Fruit fly (Drosophila melanogaster) whole organism, pupa: ENCODE data around the gene cmet.

Experiments used
- CG10348 ChIP-seq: fragments of 200-800 bp; sonication (Bioruptor generic); IDR thresholded peaks from 2 replicates; pipeline ENCODE4 v1.3.6; 2022; ENCODE audit warnings: missing biosample characterization, missing genetic modification characterization
- CG12605 ChIP-seq: fragments of 200-800 bp; sonication (Bioruptor generic); IDR thresholded peaks from 2 replicates; pipeline ENCODE4 v1.3.6; 2022; ENCODE audit warnings: missing biosample characterization, missing genetic modification characterization
- CG13204 ChIP-seq: fragments of 200-800 bp; sonication (Bioruptor generic); optimal IDR thresholded peaks from 2 replicates; lab custom pipeline; 2018; ENCODE audit warnings: missing biosample characterization, mild to moderate bottlenecking, missing genetic modification characterization, moderate library complexity
- CG14655 ChIP-seq: fragments of 200-800 bp; sonication (Bioruptor generic); optimal IDR thresholded peaks from 3 replicates; lab custom pipeline; 2017; ENCODE audit warnings: mild to moderate bottlenecking, missing biosample characterization, missing genetic modification reagents, missing genetic modification characterization
- CG15710 ChIP-seq: fragments of 200-800 bp; sonication (Bioruptor generic); optimal IDR thresholded peaks from 2 replicates; lab custom pipeline; 2018; ENCODE audit warnings: missing biosample characterization, mild to moderate bottlenecking, missing genetic modification characterization, moderate library complexity
- CG17806 ChIP-seq: fragments of 200-800 bp; sonication (Bioruptor generic); optimal IDR thresholded peaks from 2 replicates; lab custom pipeline; 2018; ENCODE audit warnings: missing biosample characterization, mild to moderate bottlenecking, missing genetic modification characterization, moderate library complexity
- CG32121 ChIP-seq: fragments of 200-800 bp; sonication (Bioruptor generic); IDR thresholded peaks from 2 replicates; pipeline ENCODE4 v1.3.6; 2022; ENCODE audit warnings: missing biosample characterization, missing genetic modification characterization
- CG34367 ChIP-seq: fragments of 200-800 bp; sonication (Bioruptor generic); optimal IDR thresholded peaks from 2 replicates; lab custom pipeline; 2018; ENCODE audit warnings: missing biosample characterization, mild to moderate bottlenecking, missing genetic modification characterization
- CG4496 ChIP-seq: fragments of 200-800 bp; sonication (Bioruptor generic); IDR thresholded peaks from 3 replicates; pipeline ENCODE4 v1.3.6; 2022; ENCODE audit warnings: missing biosample characterization, missing genetic modification characterization
- CG8159 ChIP-seq: fragments of 200-800 bp; sonication (Bioruptor generic); optimal IDR thresholded peaks from 3 replicates; lab custom pipeline; 2018; ENCODE audit warnings: missing biosample characterization, mild to moderate bottlenecking, missing genetic modification characterization, moderate library complexity
- CG8301 ChIP-seq: fragments of 200-800 bp; sonication (Bioruptor generic); optimal IDR thresholded peaks from 2 replicates; lab custom pipeline; 2018; ENCODE audit warnings: missing biosample characterization, mild to moderate bottlenecking, missing genetic modification characterization
- CG9948 ChIP-seq: fragments of 200-800 bp; sonication (Bioruptor generic); optimal IDR thresholded peaks from 2 replicates; lab custom pipeline; 2018; ENCODE audit warnings: missing biosample characterization, mild to moderate bottlenecking, missing genetic modification characterization, moderate library complexity
- D1 ChIP-seq: fragments of 200-800 bp; sonication (Bioruptor generic); optimal IDR thresholded peaks from 2 replicates; lab custom pipeline; 2018; ENCODE audit warnings: missing biosample characterization, mild to moderate bottlenecking, missing genetic modification characterization, moderate library complexity
- EcR ChIP-seq: fragments of 200-800 bp; sonication (Bioruptor generic); optimal IDR thresholded peaks from 3 replicates; lab custom pipeline; 2019; ENCODE audit warnings: missing biosample characterization, missing genetic modification characterization, mild to moderate bottlenecking, moderate library complexity, missing genetic modification reagents
- Ets98B ChIP-seq: fragments of 200-800 bp; sonication (Bioruptor generic); IDR thresholded peaks from 2 replicates; pipeline ENCODE4 v1.3.6; 2022; ENCODE audit warnings: missing biosample characterization, missing genetic modification characterization
- Pif1A ChIP-seq: fragments of 200-800 bp; sonication (Bioruptor generic); optimal IDR thresholded peaks from 3 replicates; lab custom pipeline; 2016; ENCODE audit warnings: missing biosample characterization, missing genetic modification characterization
- Pif1B ChIP-seq: fragments of 200-800 bp; sonication (Bioruptor generic); optimal IDR thresholded peaks from 3 replicates; lab custom pipeline; 2016; ENCODE audit warnings: missing biosample characterization, missing genetic modification characterization
- Snoo ChIP-seq: fragments of 200-800 bp; sonication (Bioruptor generic); optimal IDR thresholded peaks from 3 replicates; lab custom pipeline; 2017; ENCODE audit warnings: missing biosample characterization, mild to moderate bottlenecking, missing genetic modification characterization, inconsistent platforms
- fd96Ca ChIP-seq: fragments of 200-800 bp; sonication (Bioruptor generic); IDR thresholded peaks from 3 replicates; pipeline ENCODE4 v1.3.6; 2022; ENCODE audit warnings: missing biosample characterization, missing genetic modification characterization
- gl ChIP-seq: fragments of 200-800 bp; sonication (Bioruptor generic); optimal IDR thresholded peaks from 2 replicates; lab custom pipeline; 2018; ENCODE audit warnings: missing biosample characterization, mild to moderate bottlenecking, missing genetic modification characterization
- rn ChIP-seq: fragments of 200-800 bp; sonication (Bioruptor generic); IDR thresholded peaks from 2 replicates; pipeline ENCODE4 v1.3.6; 2022; ENCODE audit warnings: missing biosample characterization, missing genetic modification characterization

Gene cmet

DNA sequence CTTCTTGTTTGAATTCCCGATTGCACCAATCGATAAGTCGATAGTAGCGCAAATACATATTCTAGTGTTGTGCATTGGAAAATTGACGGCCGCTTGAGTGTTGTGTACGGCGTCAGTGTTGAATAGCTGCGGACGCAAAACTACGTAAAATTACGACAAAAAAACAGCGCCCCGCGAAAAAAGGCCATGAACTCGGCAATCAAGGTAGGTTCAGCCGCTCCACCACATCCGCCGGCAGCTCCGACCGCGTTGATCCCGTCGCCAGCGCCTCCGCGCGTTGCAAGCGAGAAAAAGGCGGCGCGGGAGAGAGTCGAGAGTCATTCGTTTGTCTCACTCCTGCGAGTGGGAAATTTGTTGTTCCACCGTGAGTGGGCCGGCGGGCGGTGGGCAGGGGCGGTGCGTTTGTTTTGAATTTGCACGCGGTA, 9.1 kb upstream of the cmet start, which contains the start of gene CG33695:
Gene CG33695 (plus strand): TSS at position 95 of the 425 bp plus-strand sequence.
- peak; percentile 36 for TF ChIP-seq CG15710 (tag; lab: Kevin White, UChicago)
- TF ChIP-seq CG4496 (GFP tag; lab: Robert Waterston, UW), result 0 out of 3 replicates have a peak, but pooled peaks have one; percentile 24
- TF ChIP-seq fd96Ca (GFP tag; lab: Robert Waterston, UW), result no peak
- 0 out of 2 replicates have a peak, but pooled peaks have one; percentile 29 for TF ChIP-seq Ets98B
- TF ChIP-seq CG17806 (tag; lab: Kevin White, UChicago), result no peak
- no peak for TF ChIP-seq CG8159 (tag; lab: Kevin White, UChicago)
- TF ChIP-seq Pif1A (GFP tag; lab: Kevin White, UChicago), result no peak
- TF ChIP-seq EcR, result peak; percentile 37
- no peak for TF ChIP-seq rn (GFP tag; lab: Robert Waterston, UW)
- no peak for TF ChIP-seq D1 (tag; lab: Kevin White, UChicago)
- TF ChIP-seq CG14655 (GFP tag; lab: Kevin White, UChicago), result no peak
- TF ChIP-seq Snoo (tag; lab: Kevin White, UChicago), result peak; percentile 54
- TF ChIP-seq CG32121 (GFP tag; lab: Robert Waterston, UW), result peak; percentile 42; the same call in 1 of the 2 replicates

DNA sequence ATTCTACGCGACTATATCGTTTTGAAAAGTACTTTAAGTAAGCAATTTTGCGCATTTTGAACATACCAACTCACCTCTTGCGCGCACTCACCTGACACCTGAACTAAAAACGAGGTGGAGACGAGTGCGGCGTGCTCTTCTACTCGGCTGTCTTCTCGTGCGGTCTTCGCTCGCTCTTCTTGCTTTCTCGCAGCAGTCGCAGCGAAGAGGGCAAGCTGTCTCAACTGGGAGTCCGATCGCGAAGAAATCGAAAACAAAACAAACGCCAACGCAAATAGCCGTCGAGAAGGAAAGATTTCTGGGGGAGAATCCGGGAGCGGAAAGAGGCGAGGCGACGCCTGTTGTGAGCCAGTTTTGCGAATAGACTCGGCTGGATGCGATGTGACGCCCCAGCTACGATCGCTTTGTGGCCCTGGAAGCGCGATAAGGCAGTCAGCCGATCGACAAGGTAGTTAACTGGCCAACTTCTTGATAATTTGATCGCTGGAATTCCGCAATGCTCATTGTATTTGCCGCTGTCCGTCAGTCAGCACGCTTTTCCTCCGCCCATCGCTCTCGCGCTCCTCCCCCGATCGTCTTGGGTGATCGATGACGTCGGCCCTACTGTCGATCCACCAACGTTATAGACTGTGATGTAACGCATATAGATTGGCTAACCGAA, 3.0 kb upstream of the cmet start:
- peak; percentile 4 for TF ChIP-seq Snoo (tag; lab: Kevin White, UChicago)
- TF ChIP-seq CG12605 (GFP tag; lab: Robert Waterston, UW), result peak; percentile 60
- no peak for TF ChIP-seq Pif1B (GFP tag; lab: Kevin White, UChicago)
- no peak for TF ChIP-seq rn (GFP tag; lab: Robert Waterston, UW)
- TF ChIP-seq CG10348 (GFP tag; lab: Robert Waterston, UW), result no peak
- TF ChIP-seq CG8301 (tag; lab: Kevin White, UChicago), result no peak
- no peak for TF ChIP-seq D1 (tag; lab: Kevin White, UChicago)
- peak; percentile 48; the same call in 2 of the 3 replicates for TF ChIP-seq fd96Ca (GFP tag; lab: Robert Waterston, UW)
- TF ChIP-seq EcR, result peak; percentile 63
- TF ChIP-seq CG13204, result peak; percentile 82
- TF ChIP-seq Pif1A (GFP tag; lab: Kevin White, UChicago), result no peak
- no peak for TF ChIP-seq gl (tag; lab: Kevin White, UChicago)
- TF ChIP-seq CG4496 (GFP tag; lab: Robert Waterston, UW), result peak; percentile 48; the same call in 2 of the 3 replicates
- 0 out of 2 replicates have a peak, but pooled peaks have one; percentile 23 for TF ChIP-seq CG32121 (GFP tag; lab: Robert Waterston, UW)
- TF ChIP-seq Ets98B, result peak; percentile 55; the same call in 1 of the 2 replicates

DNA sequence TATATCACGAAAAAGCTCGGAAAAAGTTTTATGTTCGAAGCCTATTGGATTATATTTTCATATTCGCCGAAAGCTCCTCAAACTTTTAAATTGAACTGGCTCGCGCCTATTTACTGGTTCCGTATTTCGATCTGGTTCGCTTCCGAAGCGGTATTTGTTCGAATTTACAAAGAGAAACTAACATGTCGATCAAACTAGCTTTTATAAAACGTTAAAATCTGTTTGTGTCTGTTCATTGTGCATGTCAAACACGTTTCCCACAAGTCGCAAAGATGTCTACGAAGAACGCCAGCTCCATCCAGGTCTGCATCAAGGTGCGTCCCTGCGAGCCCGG, 797 bp upstream of the cmet start, which contains the start of gene cana:
Gene cana (plus strand): TSS at position 149 of the 334 bp plus-strand sequence.
- TF ChIP-seq CG8301 (tag; lab: Kevin White, UChicago) (no peak), Pif1B (GFP tag; lab: Kevin White, UChicago) (no peak), CG4496 (GFP tag; lab: Robert Waterston, UW) (no peak), Ets98B (no peak), rn (GFP tag; lab: Robert Waterston, UW) (no peak), EcR (no peak), gl (tag; lab: Kevin White, UChicago) (no peak), CG17806 (tag; lab: Kevin White, UChicago) (no peak), CG10348 (GFP tag; lab: Robert Waterston, UW) (no peak), CG32121 (GFP tag; lab: Robert Waterston, UW) (no peak), CG9948 (tag; lab: Kevin White, UChicago) (no peak), Snoo (tag; lab: Kevin White, UChicago) (no peak), D1 (tag; lab: Kevin White, UChicago) (no peak)

DNA sequence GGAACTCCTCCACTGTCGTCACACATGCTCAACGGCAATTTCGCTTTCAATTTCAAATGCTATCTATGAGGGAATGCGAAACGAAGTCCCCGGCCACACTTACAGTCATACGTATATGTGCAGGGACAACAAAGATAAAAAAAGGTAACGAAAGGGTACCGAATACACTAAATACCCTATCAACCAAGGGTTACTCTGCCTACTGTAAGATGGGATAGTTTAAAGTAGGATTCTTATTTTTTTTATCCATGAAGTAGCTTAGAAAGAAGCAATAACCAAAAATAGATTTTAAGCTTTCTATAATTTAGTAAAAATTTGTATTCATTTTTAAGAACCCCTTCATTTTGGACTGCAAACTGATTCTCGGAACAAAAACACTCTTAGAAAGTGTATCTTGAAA, 17.6 kb downstream of the cmet start:
- TF ChIP-seq CG10348 (GFP tag; lab: Robert Waterston, UW) (no peak), rn (GFP tag; lab: Robert Waterston, UW) (no peak), Pif1A (GFP tag; lab: Kevin White, UChicago) (no peak), CG17806 (tag; lab: Kevin White, UChicago) (no peak), Snoo (tag; lab: Kevin White, UChicago) (no peak), CG32121 (GFP tag; lab: Robert Waterston, UW) (no peak), gl (tag; lab: Kevin White, UChicago) (no peak), CG34367 (no peak), fd96Ca (GFP tag; lab: Robert Waterston, UW) (no peak), CG8301 (tag; lab: Kevin White, UChicago) (no peak), EcR (no peak), CG13204 (no peak), Pif1B (GFP tag; lab: Kevin White, UChicago) (no peak), CG15710 (tag; lab: Kevin White, UChicago) (no peak), CG14655 (GFP tag; lab: Kevin White, UChicago) (no peak), CG4496 (GFP tag; lab: Robert Waterston, UW) (no peak), CG8159 (tag; lab: Kevin White, UChicago) (no peak)

DNA sequence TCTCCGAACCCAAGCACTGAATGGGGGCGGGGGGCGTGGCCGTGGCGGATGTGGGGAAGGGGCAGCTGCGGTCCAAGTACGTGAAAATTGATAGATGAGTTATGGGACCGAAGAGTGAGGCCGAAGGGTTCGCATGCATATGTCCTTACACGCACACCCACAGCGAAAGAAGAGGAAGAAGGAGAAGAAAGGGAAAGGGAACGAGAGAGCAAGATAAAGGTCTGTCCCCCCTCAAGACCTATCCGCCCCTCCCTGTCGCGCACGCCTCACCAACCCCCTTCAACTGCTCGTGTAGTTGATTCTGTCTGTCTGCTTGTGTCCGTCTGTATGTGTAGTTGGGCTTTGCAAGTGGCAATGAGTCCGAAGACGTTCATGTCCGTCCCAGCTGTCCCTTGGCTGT, 19.4 kb downstream of the cmet start:
- TF ChIP-seq rn (GFP tag; lab: Robert Waterston, UW), result no peak
- TF ChIP-seq CG12605 (GFP tag; lab: Robert Waterston, UW), result no peak
- no peak for TF ChIP-seq CG17806 (tag; lab: Kevin White, UChicago)
- TF ChIP-seq CG8301 (tag; lab: Kevin White, UChicago), result no peak
- no peak for TF ChIP-seq CG13204
- no peak for TF ChIP-seq Ets98B
- TF ChIP-seq D1 (tag; lab: Kevin White, UChicago), result no peak
- no peak for TF ChIP-seq CG4496 (GFP tag; lab: Robert Waterston, UW)
- TF ChIP-seq Pif1B (GFP tag; lab: Kevin White, UChicago), result no peak
- no peak for TF ChIP-seq CG15710 (tag; lab: Kevin White, UChicago)
- no peak for TF ChIP-seq CG8159 (tag; lab: Kevin White, UChicago)
- no peak for TF ChIP-seq gl (tag; lab: Kevin White, UChicago)
- TF ChIP-seq EcR, result no peak
- no peak for TF ChIP-seq Snoo (tag; lab: Kevin White, UChicago)
- no peak for TF ChIP-seq CG32121 (GFP tag; lab: Robert Waterston, UW)
- TF ChIP-seq CG10348 (GFP tag; lab: Robert Waterston, UW), result no peak
- TF ChIP-seq CG14655 (GFP tag; lab: Kevin White, UChicago), result no peak
- no peak for TF ChIP-seq fd96Ca (GFP tag; lab: Robert Waterston, UW)
